Worm (Caenorhabditis elegans) whole organism, L1 larva: ENCODE results near the gene igeg-1.
A peak's percentile ranks its signal among the peaks of the same experiment; 100 is the strongest.

Experiments used
- C16A3.4 ChIP-seq: fragments of 150-350 bp; optimal IDR thresholded peaks from 2 replicates; lab custom pipeline; 2014; ENCODE audit warnings: missing biosample characterization, missing genetic modification characterization
- F16B12.6 ChIP-seq: fragments of 150-350 bp; optimal IDR thresholded peaks from 2 replicates; lab custom pipeline; 2014; ENCODE audit warnings: missing biosample characterization, missing genetic modification characterization
- alr-1 ChIP-seq: fragments of 200-800 bp; sonication (Bioruptor generic); optimal IDR thresholded peaks from 2 replicates; lab custom pipeline; 2018; ENCODE audit warnings: borderline replicate concordance, mild to moderate bottlenecking, missing genetic modification characterization, missing compliant biosample characterization
- ama-1 ChIP-seq: fragments of 150-350 bp; optimal IDR thresholded peaks from 2 replicates; lab custom pipeline; 2014
- blmp-1 ChIP-seq: fragments of 150-350 bp; optimal IDR thresholded peaks from 2 replicates; lab custom pipeline; 2014; ENCODE audit warnings: missing biosample characterization, missing genetic modification characterization
- ceh-88 ChIP-seq: fragments of 200-800 bp; sonication (Bioruptor generic); IDR thresholded peaks from 2 replicates; pipeline ENCODE4 v1.3.6; 2022; ENCODE audit warnings: missing genetic modification characterization, missing compliant biosample characterization
- ceh-90 ChIP-seq: sonication (generic microtip); optimal IDR thresholded peaks from 2 replicates; lab custom pipeline; 2016; ENCODE audit warnings: missing genetic modification characterization, missing compliant biosample characterization
- efl-1 ChIP-seq, 4 experiments: fragments of 150-350 bp; optimal IDR thresholded peaks in 3 of 4; peaks in 1 of 4; 1 replicate in 1 of 4; 2 replicates in 3 of 4; lab custom pipeline; 2014; ENCODE audit warnings: missing biosample characterization in 2 of 4, missing genetic modification characterization in 2 of 4, missing genetic modification reagents in 2 of 4
- efl-3 ChIP-seq: fragments of 200-800 bp; sonication (Bioruptor generic); optimal IDR thresholded peaks from 2 replicates; lab custom pipeline; 2018; ENCODE audit warnings: mild to moderate bottlenecking, missing genetic modification characterization, missing compliant biosample characterization
- egl-13 ChIP-seq: sonication (generic microtip); optimal IDR thresholded peaks from 2 replicates; lab custom pipeline; 2016; ENCODE audit warnings: missing genotype, missing genetic modification reagents, missing genetic modification characterization, missing compliant biosample characterization
- egl-27 ChIP-seq, 2 experiments: fragments of 150-350 bp in 1 of 2; sonication (generic microtip); optimal IDR thresholded peaks; 3 replicates each; lab custom pipeline; 2017 to 2018; ENCODE audit warnings: missing biosample characterization in 2 of 2, missing genetic modification characterization in 2 of 2, missing genetic modification reagents in 2 of 2
- elt-2 ChIP-seq: sonication (generic microtip); optimal IDR thresholded peaks from 2 replicates; lab custom pipeline; 2016; ENCODE audit warnings: missing genetic modification characterization, mild to moderate bottlenecking, inconsistent platforms, missing compliant biosample characterization, missing genetic modification reagents
- fkh-10 ChIP-seq: sonication (generic microtip); optimal IDR thresholded peaks from 2 replicates; lab custom pipeline; 2017; ENCODE audit warnings: missing biosample characterization, missing genetic modification reagents, missing genetic modification characterization
- fkh-4 ChIP-seq: sonication (generic microtip); optimal IDR thresholded peaks from 2 replicates; lab custom pipeline; 2016; ENCODE audit warnings: missing compliant biosample characterization, missing genetic modification characterization, borderline replicate concordance
- fos-1 ChIP-seq: fragments of 150-350 bp; optimal IDR thresholded peaks from 2 replicates; lab custom pipeline; 2014; ENCODE audit warnings: missing biosample characterization, missing genetic modification characterization
- hlh-4 ChIP-seq: sonication (generic microtip); optimal IDR thresholded peaks from 2 replicates; lab custom pipeline; 2016; ENCODE audit warnings: mild to moderate bottlenecking, missing genetic modification characterization, missing compliant biosample characterization
- isw-1 ChIP-seq: fragments of 200-800 bp; sonication (Bioruptor generic); IDR thresholded peaks from 2 replicates; pipeline ENCODE4 v1.3.6; 2022; ENCODE audit warnings: missing genetic modification characterization, missing compliant biosample characterization
- lin-13 ChIP-seq: fragments of 150-350 bp; optimal IDR thresholded peaks from 2 replicates; lab custom pipeline; 2014; ENCODE audit warnings: missing biosample characterization, missing genetic modification reagents, missing genetic modification characterization
- lin-14 ChIP-seq: fragments of 200-800 bp; sonication (Bioruptor generic); optimal IDR thresholded peaks from 2 replicates; lab custom pipeline; 2018; ENCODE audit warnings: mild to moderate bottlenecking, missing genetic modification characterization, moderate library complexity, missing compliant biosample characterization
- lin-15B ChIP-seq: fragments of 150-350 bp; sonication (generic microtip); optimal IDR thresholded peaks from 3 replicates; lab custom pipeline; 2014; ENCODE audit warnings: missing biosample characterization, missing genetic modification characterization
- lin-35 ChIP-seq, 2 experiments: fragments of 150-350 bp; optimal IDR thresholded peaks; 2 replicates each; lab custom pipeline; 2014; ENCODE audit warnings: missing biosample characterization in 2 of 2, missing genetic modification characterization in 2 of 2, missing genetic modification reagents in 2 of 2
- lin-39 ChIP-seq: fragments of 150-350 bp; optimal IDR thresholded peaks from 2 replicates; lab custom pipeline; 2014; ENCODE audit warnings: missing biosample characterization, missing genetic modification reagents, missing genetic modification characterization
- lsy-2 ChIP-seq, 2 experiments: fragments of 150-350 bp; optimal IDR thresholded peaks; 2 replicates each; lab custom pipeline; 2014; ENCODE audit warnings: missing biosample characterization in 2 of 2, missing genetic modification characterization in 2 of 2
- nhr-12 ChIP-seq: sonication (generic microtip); optimal IDR thresholded peaks from 2 replicates; lab custom pipeline; 2017; ENCODE audit warnings: missing biosample characterization, missing genetic modification characterization
- nhr-20 ChIP-seq: sonication (generic microtip); optimal IDR thresholded peaks from 2 replicates; lab custom pipeline; 2016; ENCODE audit warnings: mild to moderate bottlenecking, missing genetic modification characterization, missing compliant biosample characterization
- nhr-237 ChIP-seq: fragments of 150-350 bp; optimal IDR thresholded peaks from 2 replicates; lab custom pipeline; 2014; ENCODE audit warnings: missing biosample characterization, missing genetic modification characterization
- nhr-77 ChIP-seq: fragments of 150-350 bp; optimal IDR thresholded peaks from 2 replicates; lab custom pipeline; 2014; ENCODE audit warnings: missing biosample characterization, missing genetic modification characterization
- nhr-85 ChIP-seq: sonication (generic microtip); peaks from one replicate; lab custom pipeline; 2016; ENCODE audit warnings: missing genetic modification characterization, inconsistent platforms, missing compliant biosample characterization
- pag-3 ChIP-seq: sonication (generic microtip); optimal IDR thresholded peaks from 2 replicates; lab custom pipeline; 2017; ENCODE audit warnings: missing genetic modification characterization, mild to moderate bottlenecking, missing compliant biosample characterization, antibody characterized with exemption, borderline replicate concordance; ENCODE audit not compliant: insufficient read depth
- rnt-1 ChIP-seq: sonication (generic microtip); optimal IDR thresholded peaks from 2 replicates; lab custom pipeline; 2016; ENCODE audit warnings: mild to moderate bottlenecking, missing genetic modification characterization, moderate library complexity, missing compliant biosample characterization
- snpc-4 ChIP-seq: fragments of 150-350 bp; optimal IDR thresholded peaks from 2 replicates; lab custom pipeline; 2014; ENCODE audit warnings: missing biosample characterization, missing genetic modification characterization
- sup-37 ChIP-seq: fragments of 200-800 bp; sonication (Bioruptor generic); optimal IDR thresholded peaks from 2 replicates; lab custom pipeline; 2018; ENCODE audit warnings: mild to moderate bottlenecking, missing genetic modification characterization, missing compliant biosample characterization
- unc-130 ChIP-seq: fragments of 150-350 bp; optimal IDR thresholded peaks from 2 replicates; lab custom pipeline; 2017; ENCODE audit warnings: missing biosample characterization, missing genetic modification characterization, inconsistent platforms
- unc-30 ChIP-seq: sonication (generic microtip); optimal IDR thresholded peaks from 2 replicates; lab custom pipeline; 2017; ENCODE audit warnings: missing biosample characterization, missing genetic modification characterization
- unc-62 ChIP-seq: fragments of 150-350 bp; optimal IDR thresholded peaks from 2 replicates; lab custom pipeline; 2014; ENCODE audit warnings: missing biosample characterization, missing genetic modification reagents, missing genetic modification characterization
- xbp-1 ChIP-seq: sonication (generic microtip); optimal IDR thresholded peaks from 2 replicates; lab custom pipeline; 2016; ENCODE audit warnings: missing genetic modification characterization, missing compliant biosample characterization
- zip-4 ChIP-seq: fragments of 200-800 bp; sonication (Bioruptor generic); optimal IDR thresholded peaks from 2 replicates; lab custom pipeline; 2018; ENCODE audit warnings: mild to moderate bottlenecking, missing genetic modification characterization, moderate library complexity, missing compliant biosample characterization

The igeg-1 gene

ce11 chrIV:4557130-4557529, 5.3 kb upstream of the igeg-1 start:
- TF ChIP-seq snpc-4 (tag; lab: Kevin White, UChicago) (no peak), nhr-85 (tag; lab: Kevin White, UChicago) (peak; percentile 51), unc-130 (peak; percentile 9), efl-1 (optimal IDR thresholded peaks at IDR 0.05; lab: Kevin White, UChicago) (no peak), efl-1 (GFP tag; optimal IDR thresholded peaks at IDR 0.05 in 1 of 2; lab: Kevin White, UChicago) (peak in 1 of 2 experiments; percentile 40), lin-35 (GFP tag; optimal IDR thresholded peaks at IDR 0.05; lab: Kevin White, UChicago) (peak in 1 of 2 experiments; percentile 58), elt-2 (tag; lab: Kevin White, UChicago) (peak; percentile 1), zip-4 (GFP tag; lab: Kevin White, UChicago) (no peak), ama-1 (lab: Kevin White, UChicago) (no peak)

ce11 chrIV:4557731-4558130, 4.7 kb upstream of the igeg-1 start:
- TF ChIP-seq blmp-1 (tag; lab: Kevin White, UChicago) (peak; percentile 51), fos-1 (tag; lab: Kevin White, UChicago) (no peak), unc-30 (tag; lab: Kevin White, UChicago) (no peak), lin-35 (GFP tag; optimal IDR thresholded peaks at IDR 0.05; lab: Kevin White, UChicago) (peak in 1 of 2 experiments; percentile 12), efl-1 (optimal IDR thresholded peaks at IDR 0.05; lab: Kevin White, UChicago) (no peak), efl-1 (GFP tag; optimal IDR thresholded peaks at IDR 0.05 in 1 of 2; lab: Kevin White, UChicago) (peak in 1 of 2 experiments; percentile 90), nhr-85 (tag; lab: Kevin White, UChicago) (peak; percentile 58), nhr-77 (tag; lab: Kevin White, UChicago) (peak; percentile 9), lsy-2 (tag; optimal IDR thresholded peaks at IDR 0.05; lab: Kevin White, UChicago) (no peak), lin-14 (GFP tag; lab: Kevin White, UChicago) (peak; percentile 27), fkh-10 (no peak), lin-13 (GFP tag; lab: Kevin White, UChicago) (no peak)

ce11 chrIV:4559160-4559559, 3.3 kb upstream of the igeg-1 start:
- TF ChIP-seq lin-15B (tag; lab: Kevin White, UChicago) (no peak), unc-62 (GFP tag; lab: Kevin White, UChicago) (no peak)
- TF ChIP-seq, all 84 proteins: peak for 0

- TF ChIP-seq nhr-85 (tag; lab: Kevin White, UChicago) (peak; percentile 44), efl-3 (no peak)
Observed at ce11 chrIV:4564541-4564940, 2.1 kb downstream of the igeg-1 start.

ce11 chrIV:4565882-4566281, 3.4 kb downstream of the igeg-1 start:
- TF ChIP-seq lin-13 (GFP tag; lab: Kevin White, UChicago) (no peak), nhr-12 (tag; lab: Kevin White, UChicago) (no peak), hlh-4 (no peak), lin-39 (tag; lab: Kevin White, UChicago) (no peak), pag-3 (tag; lab: Kevin White, UChicago) (no peak), egl-27 (tag; optimal IDR thresholded peaks at IDR 0.05; lab: Kevin White, UChicago) (no peak), egl-13 (tag; lab: Kevin White, UChicago) (no peak), zip-4 (GFP tag; lab: Kevin White, UChicago) (no peak), xbp-1 (tag; lab: Kevin White, UChicago) (no peak)

- TF ChIP-seq ceh-90 (tag; lab: Kevin White, UChicago): no peak
- TF ChIP-seq fos-1 (tag; lab: Kevin White, UChicago): no peak
- no peak for TF ChIP-seq alr-1 (tag; lab: Kevin White, UChicago)
- no peak for TF ChIP-seq efl-3
- no peak for TF ChIP-seq xbp-1 (tag; lab: Kevin White, UChicago)
- no peak for TF ChIP-seq sup-37
- no peak for TF ChIP-seq elt-2 (tag; lab: Kevin White, UChicago)
- no peak for TF ChIP-seq rnt-1 (tag; lab: Kevin White, UChicago)
- TF ChIP-seq isw-1 (GFP tag; lab: Robert Waterston, UW): no peak
- no peak for TF ChIP-seq nhr-20
- TF ChIP-seq ceh-88 (GFP tag; lab: Robert Waterston, UW): no peak
- no peak for TF ChIP-seq nhr-237 (tag; lab: Kevin White, UChicago)
- no peak for TF ChIP-seq F16B12.6
- TF ChIP-seq C16A3.4 (tag; lab: Kevin White, UChicago): no peak
- no peak for TF ChIP-seq fkh-4
Observed at ce11 chrIV:4567343-4567742, 4.9 kb downstream of the igeg-1 start, which contains the start of gene F28E10.4. Gene F28E10.4 (minus strand): TSS chrIV:4567443.
